Worm (Caenorhabditis elegans) whole organism, L4 larva: ENCODE results near the gene faxc-2.

Source experiments
- D1046.2 ChIP-seq: fragments of 200-800 bp; sonication (Bioruptor generic); IDR thresholded peaks from 2 replicates; pipeline ENCODE4 v1.3.6; 2022; ENCODE audit warnings: missing genetic modification characterization, missing compliant biosample characterization
- F37D6.2 ChIP-seq: sonication (generic microtip); optimal IDR thresholded peaks from 2 replicates; lab custom pipeline; 2016; ENCODE audit warnings: mild to moderate bottlenecking, missing genetic modification characterization, missing compliant biosample characterization
- F44E2.7 ChIP-seq: fragments of 200-800 bp; sonication (Bioruptor generic); IDR thresholded peaks from 2 replicates; pipeline ENCODE4 v2.1.2; 2022; ENCODE audit warnings: missing genetic modification characterization, missing compliant biosample characterization
- F49E8.2 ChIP-seq: sonication (generic microtip); optimal IDR thresholded peaks from 2 replicates; lab custom pipeline; 2016; ENCODE audit warnings: missing compliant biosample characterization, mild to moderate bottlenecking, missing genetic modification characterization, borderline replicate concordance
- R02D3.7 ChIP-seq: fragments of 150-350 bp; sonication (generic microtip); optimal IDR thresholded peaks from 3 replicates; lab custom pipeline; 2014; ENCODE audit warnings: missing biosample characterization, missing genetic modification characterization
- T20F7.1 ChIP-seq: fragments of 200-800 bp; sonication (Bioruptor generic); optimal IDR thresholded peaks from 2 replicates; lab custom pipeline; 2018; ENCODE audit warnings: mild to moderate bottlenecking, missing genetic modification characterization, missing compliant biosample characterization
- T26A8.4 ChIP-seq: fragments of 200-800 bp; sonication (Bioruptor generic); IDR thresholded peaks from 2 replicates; pipeline ENCODE4 v1.3.6; 2022; ENCODE audit warnings: missing genetic modification characterization, missing compliant biosample characterization
- Y48G9A.11 ChIP-seq: fragments of 200-800 bp; sonication (Bioruptor generic); IDR thresholded peaks from 2 replicates; pipeline ENCODE4 v1.3.6; 2022; ENCODE audit warnings: missing genetic modification reagents, missing genetic modification characterization, missing compliant biosample characterization
- ZK337.2 ChIP-seq: fragments of 200-800 bp; sonication (Bioruptor generic); IDR thresholded peaks from 2 replicates; pipeline ENCODE4 v1.3.6; 2022; ENCODE audit warnings: missing genetic modification reagents, missing genetic modification characterization, missing compliant biosample characterization
- aha-1 ChIP-seq: fragments of 150-350 bp; peaks from one replicate; lab custom pipeline; 2014; ENCODE audit warnings: missing biosample characterization, missing genetic modification characterization
- ama-1 ChIP-seq: fragments of 150-350 bp; optimal IDR thresholded peaks from 2 replicates; lab custom pipeline; 2014; ENCODE audit warnings: inconsistent platforms, mixed read lengths
- attf-4 ChIP-seq: sonication (generic microtip); optimal IDR thresholded peaks from 3 replicates; lab custom pipeline; 2017; ENCODE audit warnings: missing biosample characterization, missing genetic modification characterization
- ceh-28 ChIP-seq: fragments of 150-350 bp; optimal IDR thresholded peaks from 2 replicates; lab custom pipeline; 2014; ENCODE audit warnings: missing biosample characterization, missing genetic modification reagents, missing genetic modification characterization
- ces-1 ChIP-seq: fragments of 150-350 bp; sonication (generic microtip); optimal IDR thresholded peaks from 4 replicates; lab custom pipeline; 2014; ENCODE audit warnings: missing biosample characterization, missing genetic modification reagents, missing genetic modification characterization
- daf-8 ChIP-seq: fragments of 200-800 bp; sonication (Bioruptor generic); IDR thresholded peaks from 2 replicates; pipeline ENCODE4 v1.3.6; 2022; ENCODE audit warnings: missing genetic modification characterization, missing compliant biosample characterization
- dmd-8 ChIP-seq: fragments of 200-800 bp; sonication (Bioruptor generic); IDR thresholded peaks from 2 replicates; pipeline ENCODE4 v1.3.6; 2022; ENCODE audit warnings: missing genetic modification characterization, missing compliant biosample characterization
- dmd-9 ChIP-seq: fragments of 200-800 bp; sonication (Bioruptor generic); IDR thresholded peaks from 2 replicates; pipeline ENCODE4 v1.3.6; 2022; ENCODE audit warnings: missing genetic modification reagents, missing genetic modification characterization, missing compliant biosample characterization
- egl-27 ChIP-seq: sonication (generic microtip); optimal IDR thresholded peaks from 3 replicates; lab custom pipeline; 2017; ENCODE audit warnings: missing biosample characterization, missing genetic modification reagents, missing genetic modification characterization
- egl-43 ChIP-seq: fragments of 200-800 bp; sonication (Bioruptor generic); IDR thresholded peaks from 2 replicates; pipeline ENCODE4 v1.3.6; 2022; ENCODE audit warnings: missing genetic modification reagents, missing genetic modification characterization, missing compliant biosample characterization
- fkh-10 ChIP-seq: fragments of 150-350 bp; optimal IDR thresholded peaks from 2 replicates; lab custom pipeline; 2014; ENCODE audit warnings: missing biosample characterization, missing genetic modification reagents, missing genetic modification characterization
- gei-8 ChIP-seq: fragments of 200-800 bp; sonication (Bioruptor generic); optimal IDR thresholded peaks from 2 replicates; lab custom pipeline; 2018; ENCODE audit warnings: mild to moderate bottlenecking, missing genetic modification characterization, missing compliant biosample characterization
- hif-1 ChIP-seq, 2 experiments: sonication (generic microtip); optimal IDR thresholded peaks; 2 replicates each; lab custom pipeline; 2016 to 2017; ENCODE audit warnings: missing compliant biosample characterization in 2 of 2, missing genetic modification characterization in 2 of 2, missing genetic modification reagents in 2 of 2, missing genotype in 2 of 2, mild to moderate bottlenecking in 1 of 2
- lin-13 ChIP-seq: fragments of 150-350 bp; optimal IDR thresholded peaks from 2 replicates; lab custom pipeline; 2014; ENCODE audit warnings: missing biosample characterization, missing genetic modification reagents, missing genetic modification characterization
- lin-15B ChIP-seq: fragments of 150-350 bp; sonication (generic microtip); optimal IDR thresholded peaks from 3 replicates; lab custom pipeline; 2014; ENCODE audit warnings: missing biosample characterization, missing genetic modification characterization
- lin-38 ChIP-seq: fragments of 200-800 bp; sonication (Bioruptor generic); IDR thresholded peaks from 2 replicates; pipeline ENCODE4 v1.3.6; 2022; ENCODE audit warnings: missing genetic modification reagents, missing genetic modification characterization, missing compliant biosample characterization
- lir-3 ChIP-seq: sonication (generic microtip); optimal IDR thresholded peaks from 2 replicates; lab custom pipeline; 2016; ENCODE audit warnings: mild to moderate bottlenecking, missing genetic modification characterization, missing compliant biosample characterization
- lsy-2 ChIP-seq, 2 experiments: fragments of 150-350 bp in 1 of 2; sonication (generic microtip) in 1 of 2; optimal IDR thresholded peaks; 2 replicates each; lab custom pipeline; 2014 to 2017; ENCODE audit warnings: missing biosample characterization in 2 of 2, missing genetic modification characterization in 2 of 2
- mdl-1 ChIP-seq, 2 experiments: fragments of 150-350 bp in 1 of 2; sonication (generic microtip) in 1 of 2; optimal IDR thresholded peaks; 2 replicates each; lab custom pipeline; 2014 to 2017; ENCODE audit warnings: missing biosample characterization in 2 of 2, missing genetic modification characterization in 2 of 2
- mep-1 ChIP-seq: fragments of 150-350 bp; sonication (generic microtip); optimal IDR thresholded peaks from 3 replicates; lab custom pipeline; 2014; ENCODE audit warnings: missing biosample characterization, missing genetic modification characterization
- mes-2 ChIP-seq: sonication (generic microtip); optimal IDR thresholded peaks from 2 replicates; lab custom pipeline; 2016; ENCODE audit warnings: missing genotype, mild to moderate bottlenecking, missing genetic modification characterization, missing compliant biosample characterization; ENCODE audit not compliant: poor library complexity, severe bottlenecking
- nhr-10 ChIP-seq: fragments of 150-350 bp; optimal IDR thresholded peaks from 2 replicates; lab custom pipeline; 2014; ENCODE audit warnings: missing biosample characterization, missing genetic modification characterization
- nhr-102 ChIP-seq: sonication (generic microtip); optimal IDR thresholded peaks from 2 replicates; lab custom pipeline; 2016; ENCODE audit warnings: mild to moderate bottlenecking, missing genetic modification characterization, moderate library complexity, missing compliant biosample characterization
- nhr-25 ChIP-seq: sonication (generic microtip); optimal IDR thresholded peaks from 2 replicates; lab custom pipeline; 2017; ENCODE audit warnings: missing genetic modification characterization, mild to moderate bottlenecking, missing compliant biosample characterization, antibody characterized with exemption, moderate library complexity, borderline replicate concordance; ENCODE audit not compliant: insufficient read depth
- nhr-41 ChIP-seq: fragments of 200-800 bp; sonication (Bioruptor generic); IDR thresholded peaks from 2 replicates; pipeline ENCODE4 v1.3.6; 2022; ENCODE audit warnings: missing genetic modification reagents, missing genetic modification characterization, missing compliant biosample characterization
- nhr-48 ChIP-seq: sonication (generic microtip); optimal IDR thresholded peaks from 2 replicates; lab custom pipeline; 2016; ENCODE audit warnings: mild to moderate bottlenecking, missing genetic modification characterization, missing compliant biosample characterization
- nhr-6 ChIP-seq: fragments of 150-350 bp; optimal IDR thresholded peaks from 2 replicates; lab custom pipeline; 2014; ENCODE audit warnings: missing biosample characterization, missing genetic modification characterization
- nhr-77 ChIP-seq: fragments of 150-350 bp; optimal IDR thresholded peaks from 2 replicates; lab custom pipeline; 2014; ENCODE audit warnings: missing biosample characterization, missing genetic modification characterization
- pha-4 ChIP-seq, 2 experiments: fragments of 150-350 bp in 1 of 2; fragments of 200-800 bp in 1 of 2; sonication (Bioruptor generic) in 1 of 2; IDR thresholded peaks in 1 of 2; optimal IDR thresholded peaks in 1 of 2; 2 replicates each; pipeline versions ENCODE4 v1.3.6 to Lab custom; 2014 to 2022; ENCODE audit warnings: missing genetic modification characterization in 2 of 2, missing genetic modification reagents in 2 of 2, missing biosample characterization in 1 of 2, missing compliant biosample characterization in 1 of 2
- pqm-1 ChIP-seq: sonication (generic microtip); optimal IDR thresholded peaks from 2 replicates; lab custom pipeline; 2017; ENCODE audit warnings: missing biosample characterization, missing genetic modification characterization
- rbr-2 ChIP-seq: sonication (generic microtip); optimal IDR thresholded peaks from 2 replicates; lab custom pipeline; 2016; ENCODE audit warnings: missing genotype, missing genetic modification characterization, missing compliant biosample characterization
- sdz-12 ChIP-seq: fragments of 200-800 bp; sonication (Bioruptor generic); optimal IDR thresholded peaks from 2 replicates; lab custom pipeline; 2018; ENCODE audit warnings: mild to moderate bottlenecking, missing genetic modification characterization, missing compliant biosample characterization
- set-16 ChIP-seq: fragments of 200-800 bp; sonication (Bioruptor generic); IDR thresholded peaks from 2 replicates; pipeline ENCODE4 v1.3.6; 2022; ENCODE audit warnings: missing genetic modification reagents, missing genetic modification characterization, missing compliant biosample characterization
- skn-1 ChIP-seq: fragments of 150-350 bp; optimal IDR thresholded peaks from 2 replicates; lab custom pipeline; 2014; ENCODE audit warnings: missing biosample characterization, missing genetic modification characterization
- tag-97 ChIP-seq: fragments of 200-800 bp; sonication (Bioruptor generic); IDR thresholded peaks from 2 replicates; pipeline ENCODE4 v1.3.6; 2022; ENCODE audit warnings: missing genetic modification characterization, missing compliant biosample characterization
- tra-1 ChIP-seq: fragments of 200-800 bp; sonication (Bioruptor generic); IDR thresholded peaks from 2 replicates; pipeline ENCODE4 v1.3.6; 2022; ENCODE audit warnings: missing genetic modification reagents, missing genetic modification characterization, missing compliant biosample characterization
- unc-130 ChIP-seq: sonication (generic microtip); optimal IDR thresholded peaks from 2 replicates; lab custom pipeline; 2016; ENCODE audit warnings: missing genetic modification reagents, missing genetic modification characterization, missing compliant biosample characterization
- vab-7 ChIP-seq: fragments of 200-800 bp; sonication (Bioruptor generic); IDR thresholded peaks from 2 replicates; pipeline ENCODE4 v1.3.6; 2022; ENCODE audit warnings: missing genetic modification reagents, missing genetic modification characterization, missing compliant biosample characterization
- zfp-2 ChIP-seq: sonication (generic microtip); optimal IDR thresholded peaks from 2 replicates; lab custom pipeline; 2016; ENCODE audit warnings: mild to moderate bottlenecking, missing genetic modification characterization, missing compliant biosample characterization
- zfp-3 ChIP-seq: fragments of 200-800 bp; sonication (Bioruptor generic); conservative IDR thresholded peaks from 2 replicates; pipeline ENCODE4 v1.3.6; 2022; ENCODE audit warnings: missing genetic modification reagents, missing genetic modification characterization, missing compliant biosample characterization
- ztf-11 ChIP-seq: fragments of 150-350 bp; optimal IDR thresholded peaks from 2 replicates; lab custom pipeline; 2014; ENCODE audit warnings: missing biosample characterization, missing genetic modification characterization

The faxc-2 gene

ce11 chrII:13289891-13290290 is 19.2 kb upstream of the faxc-2 start:
- TF ChIP-seq nhr-48 (no peak), nhr-77 (no peak), skn-1 (tag; lab: Kevin White, UChicago) (no peak), mes-2 (no peak), lin-15B (tag; lab: Kevin White, UChicago) (no peak), pqm-1 (no peak), Y48G9A.11 (GFP tag; lab: Robert Waterston, UW) (no peak), lin-38 (no peak), lin-13 (peak; percentile 3), dmd-9 (no peak), D1046.2 (GFP tag; lab: Robert Waterston, UW) (0 out of 2 replicates have a peak, but pooled peaks have one; percentile 21), pha-4 (GFP tag; IDR thresholded peaks at IDR 0.05; lab: Robert Waterston, UW) (no peak), pha-4 (tag; optimal IDR thresholded peaks at IDR 0.05; lab: Kevin White, UChicago) (no peak), tra-1 (GFP tag; lab: Robert Waterston, UW) (no peak), ztf-11 (tag; lab: Kevin White, UChicago) (no peak), lsy-2 (tag; optimal IDR thresholded peaks at IDR 0.05; lab: Kevin White, UChicago) (no peak), dmd-8 (GFP tag; lab: Robert Waterston, UW) (peak; percentile 33; the same call in 1 of the 2 replicates), nhr-102 (tag; lab: Kevin White, UChicago) (no peak), ama-1 (lab: Kevin White, UChicago) (no peak), egl-27 (tag; lab: Kevin White, UChicago) (no peak), mdl-1 (tag; optimal IDR thresholded peaks at IDR 0.05; lab: Kevin White, UChicago) (no peak), ZK337.2 (no peak), egl-43 (GFP tag; lab: Robert Waterston, UW) (no peak), lir-3 (no peak), attf-4 (tag; lab: Kevin White, UChicago) (no peak), rbr-2 (tag; lab: Kevin White, UChicago) (no peak), hif-1 (tag; optimal IDR thresholded peaks at IDR 0.05; lab: Kevin White, UChicago) (no peak), nhr-10 (tag; lab: Kevin White, UChicago) (no peak), F49E8.2 (no peak), nhr-6 (tag; lab: Kevin White, UChicago) (no peak), mep-1 (tag; lab: Kevin White, UChicago) (no peak), F44E2.7 (GFP tag; lab: Robert Waterston, UW) (0 out of 2 replicates have a peak, but pooled peaks have one; percentile 43), daf-8 (GFP tag; lab: Robert Waterston, UW) (no peak), zfp-2 (tag; lab: Kevin White, UChicago) (no peak), R02D3.7 (tag; lab: Kevin White, UChicago) (no peak), set-16 (GFP tag; lab: Robert Waterston, UW) (peak; percentile 64), vab-7 (no peak), nhr-41 (GFP tag; lab: Robert Waterston, UW) (no peak)

ce11 chrII:13290518-13291286 is 18.4 kb upstream of the faxc-2 start:
- no peak for TF ChIP-seq gei-8 (GFP tag; lab: Kevin White, UChicago)
- peak; percentile 75 for TF ChIP-seq aha-1
- TF ChIP-seq ceh-28 (tag; lab: Kevin White, UChicago): no peak
- no peak for TF ChIP-seq sdz-12 (GFP tag; lab: Kevin White, UChicago)
- TF ChIP-seq ces-1 (GFP tag; lab: Kevin White, UChicago): no peak
- 0 out of 2 replicates have a peak, but pooled peaks have one; percentile 8 for TF ChIP-seq T26A8.4 (GFP tag; lab: Robert Waterston, UW)
- no peak for TF ChIP-seq nhr-48
- no peak for TF ChIP-seq egl-27 (tag; lab: Kevin White, UChicago)
- TF ChIP-seq egl-43 (GFP tag; lab: Robert Waterston, UW): no peak
- TF ChIP-seq lin-15B (tag; lab: Kevin White, UChicago): no peak
- no peak for TF ChIP-seq zfp-3 (GFP tag; lab: Robert Waterston, UW)
- no peak for TF ChIP-seq T20F7.1 (GFP tag; lab: Kevin White, UChicago)
- no peak for TF ChIP-seq dmd-9
- TF ChIP-seq D1046.2 (GFP tag; lab: Robert Waterston, UW): peak; percentile 38; the same call in 1 of the 2 replicates
- no peak for TF ChIP-seq unc-130 (GFP tag; lab: Kevin White, UChicago)
- TF ChIP-seq tag-97 (GFP tag; lab: Robert Waterston, UW): 0 out of 2 replicates have a peak, but pooled peaks have one; percentile 8
- no peak for TF ChIP-seq fkh-10
- no peak for TF ChIP-seq nhr-10 (tag; lab: Kevin White, UChicago)
- TF ChIP-seq F37D6.2 (tag; lab: Kevin White, UChicago): no peak
- TF ChIP-seq nhr-25 (tag; lab: Kevin White, UChicago): no peak
